Comparison of ENCODE assay signal across 1 fruit fly cellular context in genomic region chr3L:10518945-10519344, dm6.
TF ChIP-seq lines count a peak whose summit lies in the region.

No protein-coding gene starts in this region.

TF ChIP-seq in whole organism, embryonic, 481 proteins besides CTCF, POLR2A, EP300 and RAD21 (continued from another document):
- TF ChIP-seq corto (GFP tag; optimal IDR thresholded peaks at IDR 0.05; lab: Kevin White, UChicago), result no peak
- TF ChIP-seq CG4424 (GFP tag; optimal IDR thresholded peaks at IDR 0.05; lab: Kevin White, UChicago), result peak; percentile 83
- no peak for TF ChIP-seq CG6175 (GFP tag; IDR thresholded peaks at IDR 0.05; lab: Robert Waterston, UW)
- peak; percentile 46 for TF ChIP-seq Dip3 (GFP tag; optimal IDR thresholded peaks at IDR 0.05; lab: Kevin White, UChicago)
- peak; percentile 46 for TF ChIP-seq CG12769 (tag; optimal IDR thresholded peaks at IDR 0.05; lab: Kevin White, UChicago)
- peak; percentile 89 for TF ChIP-seq Mes4 (GFP tag; optimal IDR thresholded peaks at IDR 0.05; lab: Kevin White, UChicago)
- peak; percentile 74 for TF ChIP-seq CG7271 (tag; optimal IDR thresholded peaks at IDR 0.05; lab: Kevin White, UChicago)
- TF ChIP-seq Med (GFP tag; lab: Kevin White, UChicago), result peak; percentile 97
- no peak for TF ChIP-seq Drgx (GFP tag; IDR thresholded peaks at IDR 0.05; lab: Robert Waterston, UW)
- peak; percentile 69 for TF ChIP-seq jumu (GFP tag; optimal IDR thresholded peaks at IDR 0.05; lab: Kevin White, UChicago)
- TF ChIP-seq slbo (GFP tag; IDR thresholded peaks at IDR 0.05; lab: Robert Waterston, UW), result no peak
- TF ChIP-seq CG18599 (GFP tag; optimal IDR thresholded peaks at IDR 0.05; lab: Kevin White, UChicago), result peak; percentile 75
- peak; percentile 59 for TF ChIP-seq run (tag; optimal IDR thresholded peaks at IDR 0.05; lab: Kevin White, UChicago)
- peak; percentile 38 for TF ChIP-seq CG15269 (tag; optimal IDR thresholded peaks at IDR 0.05; lab: Kevin White, UChicago)
- peak; percentile 75 for TF ChIP-seq CG1792 (GFP tag; optimal IDR thresholded peaks at IDR 0.05; lab: Kevin White, UChicago)
- peak; percentile 7; the same call in 1 of the 4 replicates for TF ChIP-seq Gug (GFP tag; IDR thresholded peaks at IDR 0.05; lab: Robert Waterston, UW)
- peak; percentile 65; the same call in 1 of the 2 replicates for TF ChIP-seq CG11696 (GFP tag; IDR thresholded peaks at IDR 0.05; lab: Robert Waterston, UW)
- TF ChIP-seq Dll (GFP tag; IDR thresholded peaks at IDR 0.05; lab: Robert Waterston, UW; ENCODE audit: partially characterized antibody), result no peak
- peak; percentile 43 for TF ChIP-seq CG4617 (GFP tag; optimal IDR thresholded peaks at IDR 0.05; lab: Kevin White, UChicago; ENCODE audit: borderline replicate concordance)
- peak; percentile 57 for TF ChIP-seq pum (GFP tag; optimal IDR thresholded peaks at IDR 0.05; lab: Kevin White, UChicago)
- TF ChIP-seq esg (GFP tag; conservative IDR thresholded peaks at IDR 0.05; lab: Robert Waterston, UW), result no peak
- peak; percentile 93 for TF ChIP-seq CG14710 (tag; optimal IDR thresholded peaks at IDR 0.05; lab: Kevin White, UChicago)
- peak; percentile 67 for TF ChIP-seq CG17802 (tag; optimal IDR thresholded peaks at IDR 0.05; lab: Kevin White, UChicago)
- TF ChIP-seq CG30403 (GFP tag; optimal IDR thresholded peaks at IDR 0.05; lab: Kevin White, UChicago), result peak; percentile 40
- no peak for TF ChIP-seq B-H2 (GFP tag; optimal IDR thresholded peaks at IDR 0.05; lab: Kevin White, UChicago)
- TF ChIP-seq Max (GFP tag; optimal IDR thresholded peaks at IDR 0.05; lab: Kevin White, UChicago), result peak; percentile 71
- no peak for TF ChIP-seq tna (GFP tag; IDR thresholded peaks at IDR 0.05; lab: Robert Waterston, UW; ENCODE audit: partially characterized antibody)
- peak; percentile 40 for TF ChIP-seq Hand (GFP tag; optimal IDR thresholded peaks at IDR 0.05; lab: Kevin White, UChicago)
- peak; percentile 60; the same call in 1 of the 2 replicates for TF ChIP-seq CG10959 (GFP tag; IDR thresholded peaks at IDR 0.05; lab: Robert Waterston, UW)
- TF ChIP-seq lilli (GFP tag; optimal IDR thresholded peaks at IDR 0.05; lab: Kevin White, UChicago), result peak; percentile 41
- peak; percentile 34; the same call in 1 of the 2 replicates for TF ChIP-seq CG10366 (GFP tag; IDR thresholded peaks at IDR 0.05; lab: Robert Waterston, UW)
- peak; percentile 68 for TF ChIP-seq Antp (GFP tag; optimal IDR thresholded peaks at IDR 0.05; lab: Kevin White, UChicago)
- TF ChIP-seq Xbp1 (GFP tag; optimal IDR thresholded peaks at IDR 0.05; lab: Kevin White, UChicago), result peak; percentile 40
- peak; percentile 67 for TF ChIP-seq CG12744 (GFP tag; optimal IDR thresholded peaks at IDR 0.05; lab: Kevin White, UChicago)
- peak; percentile 83 for TF ChIP-seq nerfin-1 (tag; optimal IDR thresholded peaks at IDR 0.05; lab: Kevin White, UChicago)
- TF ChIP-seq lola (GFP tag; optimal IDR thresholded peaks at IDR 0.05; lab: Kevin White, UChicago), result peak in 1 of 3 experiments; percentile 85
- TF ChIP-seq CG13123 (GFP tag; optimal IDR thresholded peaks at IDR 0.05; lab: Kevin White, UChicago), result peak; percentile 89
- TF ChIP-seq CG2116 (GFP tag; optimal IDR thresholded peaks at IDR 0.05; lab: Kevin White, UChicago), result peak; percentile 72
- peak; percentile 60 for TF ChIP-seq cato (GFP tag; optimal IDR thresholded peaks at IDR 0.05; lab: Kevin White, UChicago; ENCODE audit: borderline replicate concordance)
- TF ChIP-seq MBD-R2 (GFP tag; IDR thresholded peaks at IDR 0.05; lab: Robert Waterston, UW), result peak; percentile 23; the same call in 1 of the 2 replicates
- no peak for TF ChIP-seq CG11456 (GFP tag; IDR thresholded peaks at IDR 0.05; lab: Robert Waterston, UW)
- TF ChIP-seq Scr (GFP tag; IDR thresholded peaks at IDR 0.05; lab: Robert Waterston, UW; ENCODE audit: partially characterized antibody), result no peak
- TF ChIP-seq Nf-YC (tag; optimal IDR thresholded peaks at IDR 0.05; lab: Kevin White, UChicago), result no peak
- no peak for TF ChIP-seq ato (GFP tag; IDR thresholded peaks at IDR 0.05; lab: Robert Waterston, UW; ENCODE audit: partially characterized antibody)
- TF ChIP-seq CG7963 (GFP tag; IDR thresholded peaks at IDR 0.05; lab: Robert Waterston, UW; ENCODE audit: partially characterized antibody), result no peak
- peak; percentile 34 for TF ChIP-seq CG12659 (GFP tag; optimal IDR thresholded peaks at IDR 0.05; lab: Kevin White, UChicago)
- TF ChIP-seq CG14667 (GFP tag; IDR thresholded peaks at IDR 0.05; lab: Robert Waterston, UW), result no peak
- TF ChIP-seq CG12299 (tag; optimal IDR thresholded peaks at IDR 0.05; lab: Kevin White, UChicago), result peak; percentile 55
- TF ChIP-seq CG3838 (GFP tag; optimal IDR thresholded peaks at IDR 0.05; lab: Kevin White, UChicago), result peak; percentile 72
- TF ChIP-seq CG10543 (GFP tag; optimal IDR thresholded peaks at IDR 0.05; lab: Kevin White, UChicago), result peak; percentile 24
- 0 out of 3 replicates have a peak, but pooled peaks have one; percentile 18 for TF ChIP-seq dysf (GFP tag; IDR thresholded peaks at IDR 0.05; lab: Robert Waterston, UW)
- peak; percentile 58 for TF ChIP-seq tap (tag; optimal IDR thresholded peaks at IDR 0.05; lab: Kevin White, UChicago)
- TF ChIP-seq prd (optimal IDR thresholded peaks at IDR 0.05; lab: Kevin White, UChicago), result no peak
- TF ChIP-seq prd (GFP tag; IDR thresholded peaks at IDR 0.05; lab: Robert Waterston, UW), result peak; percentile 62; the same call in 2 of the 3 replicates
- peak; percentile 45 for TF ChIP-seq ERR (GFP tag; optimal IDR thresholded peaks at IDR 0.05; lab: Kevin White, UChicago)
- TF ChIP-seq CG6765 (GFP tag; optimal IDR thresholded peaks at IDR 0.05; lab: Kevin White, UChicago), result peak; percentile 13
- no peak for TF ChIP-seq Abd-B (GFP tag; optimal IDR thresholded peaks at IDR 0.05; lab: Kevin White, UChicago)
- peak; percentile 83; the same call in 2 of the 3 replicates for TF ChIP-seq gce (GFP tag; IDR thresholded peaks at IDR 0.05; lab: Robert Waterston, UW)
- peak in 1 of 3 experiments; percentile 47 for TF ChIP-seq Stat92E (GFP tag; optimal IDR thresholded peaks at IDR 0.05; lab: Kevin White, UChicago)
- TF ChIP-seq da (GFP tag; optimal IDR thresholded peaks at IDR 0.05; lab: Kevin White, UChicago), result peak; percentile 77
- TF ChIP-seq CG6791 (GFP tag; IDR thresholded peaks at IDR 0.05; lab: Robert Waterston, UW; ENCODE audit: partially characterized antibody), result no peak
- no peak for TF ChIP-seq lbe (GFP tag; optimal IDR thresholded peaks at IDR 0.05; lab: Kevin White, UChicago)
- peak; percentile 85 for TF ChIP-seq CG12071 (GFP tag; optimal IDR thresholded peaks at IDR 0.05; lab: Kevin White, UChicago)
- no peak for TF ChIP-seq luna (GFP tag; optimal IDR thresholded peaks at IDR 0.05; lab: Kevin White, UChicago)
- peak; percentile 69 for TF ChIP-seq Meics (GFP tag; optimal IDR thresholded peaks at IDR 0.05; lab: Kevin White, UChicago)
- peak; percentile 79 for TF ChIP-seq repo (GFP tag; optimal IDR thresholded peaks at IDR 0.05; lab: Kevin White, UChicago)
- peak; percentile 60 for TF ChIP-seq CG6854 (GFP tag; optimal IDR thresholded peaks at IDR 0.05; lab: Kevin White, UChicago)
- TF ChIP-seq CG5953 (GFP tag; IDR thresholded peaks at IDR 0.05; lab: Robert Waterston, UW), result 0 out of 2 replicates have a peak, but pooled peaks have one; percentile 50
- peak; percentile 61 for TF ChIP-seq PHDP (tag; optimal IDR thresholded peaks at IDR 0.05; lab: Kevin White, UChicago)
- TF ChIP-seq CG10147 (GFP tag; optimal IDR thresholded peaks at IDR 0.05; lab: Kevin White, UChicago), result peak; percentile 37
- TF ChIP-seq D19B (GFP tag; optimal IDR thresholded peaks at IDR 0.05; lab: Kevin White, UChicago), result peak; percentile 17
- TF ChIP-seq sna (GFP tag; IDR thresholded peaks at IDR 0.05; lab: Robert Waterston, UW; ENCODE audit: partially characterized antibody), result no peak
- TF ChIP-seq zfh2 (GFP tag; optimal IDR thresholded peaks at IDR 0.05; lab: Kevin White, UChicago), result no peak
- peak; percentile 76 for TF ChIP-seq CG31365 (tag; optimal IDR thresholded peaks at IDR 0.05; lab: Kevin White, UChicago)
- peak; percentile 96 for TF ChIP-seq gcm (GFP tag; optimal IDR thresholded peaks at IDR 0.05; lab: Kevin White, UChicago)
- peak; percentile 79 for TF ChIP-seq CG11723 (GFP tag; optimal IDR thresholded peaks at IDR 0.05; lab: Kevin White, UChicago)
- TF ChIP-seq CG12155 (GFP tag; optimal IDR thresholded peaks at IDR 0.05; lab: Kevin White, UChicago), result peak; percentile 52
